Worm (Caenorhabditis elegans): ENCODE data around the gene gpcp-1.

- TF ChIP-seq skn-1 (tag; optimal IDR thresholded peaks at IDR 0.05) (no peak), aly-2 (tag; optimal IDR thresholded peaks at IDR 0.05) (no peak), lir-3 (tag; optimal IDR thresholded peaks at IDR 0.05; ENCODE audit: poor library complexity) (no peak), nhr-237 (tag; optimal IDR thresholded peaks at IDR 0.05) (no peak), lin-35 (GFP tag; optimal IDR thresholded peaks at IDR 0.05) (no peak), lin-13 (GFP tag; optimal IDR thresholded peaks at IDR 0.05) (no peak), fkh-4 (tag; optimal IDR thresholded peaks at IDR 0.05; ENCODE audit: borderline replicate concordance) (no peak)
Measured at ce11 chrX:3118596-3119287, 8.3 kb upstream of the gpcp-1 start.

Measured in whole organism, L1 larva.